Worm (Caenorhabditis elegans) whole organism, L1 larva: ENCODE measurements around the gene D2024.5.

Experiments
- C04F5.9 ChIP-seq: sonication (generic microtip); optimal IDR thresholded peaks from 2 replicates; lab custom pipeline; 2016; ENCODE audit warnings: missing genetic modification characterization, missing compliant biosample characterization
- C16A3.4 ChIP-seq: fragments of 150-350 bp; optimal IDR thresholded peaks from 2 replicates; lab custom pipeline; 2014; ENCODE audit warnings: missing biosample characterization, missing genetic modification characterization
- Y116A8C.19 ChIP-seq: sonication (generic microtip); optimal IDR thresholded peaks from 2 replicates; lab custom pipeline; 2016; ENCODE audit warnings: missing compliant biosample characterization, missing genetic modification characterization, borderline replicate concordance
- aha-1 ChIP-seq: fragments of 150-350 bp; optimal IDR thresholded peaks from 2 replicates; lab custom pipeline; 2014; ENCODE audit warnings: missing biosample characterization, missing genetic modification characterization
- alr-1 ChIP-seq: fragments of 200-800 bp; sonication (Bioruptor generic); optimal IDR thresholded peaks from 2 replicates; lab custom pipeline; 2018; ENCODE audit warnings: borderline replicate concordance, mild to moderate bottlenecking, missing genetic modification characterization, missing compliant biosample characterization
- ama-1 ChIP-seq: fragments of 150-350 bp; optimal IDR thresholded peaks from 2 replicates; lab custom pipeline; 2014
- blmp-1 ChIP-seq: fragments of 150-350 bp; optimal IDR thresholded peaks from 2 replicates; lab custom pipeline; 2014; ENCODE audit warnings: missing biosample characterization, missing genetic modification characterization
- ceh-8 ChIP-seq: fragments of 200-800 bp; sonication (Bioruptor generic); optimal IDR thresholded peaks from 2 replicates; lab custom pipeline; 2018; ENCODE audit warnings: mild to moderate bottlenecking, missing genetic modification characterization, moderate library complexity, missing compliant biosample characterization
- ceh-82 ChIP-seq, 3 experiments: fragments of 150-350 bp in 1 of 3; sonication (generic microtip) in 2 of 3; optimal IDR thresholded peaks; 2 replicates each; lab custom pipeline; 2014 to 2017; ENCODE audit warnings: missing biosample characterization in 3 of 3, missing genetic modification characterization in 3 of 3
- ceh-88 ChIP-seq: fragments of 200-800 bp; sonication (Bioruptor generic); IDR thresholded peaks from 2 replicates; pipeline ENCODE4 v1.3.6; 2022; ENCODE audit warnings: missing genetic modification characterization, missing compliant biosample characterization
- ces-1 ChIP-seq: fragments of 150-350 bp; optimal IDR thresholded peaks from 2 replicates; lab custom pipeline; 2014; ENCODE audit warnings: missing biosample characterization, missing genetic modification reagents, missing genetic modification characterization
- dpl-1 ChIP-seq, 3 experiments: fragments of 150-350 bp in 2 of 3; sonication (generic microtip) in 1 of 3; optimal IDR thresholded peaks; 2 replicates each; lab custom pipeline; 2014 to 2017; ENCODE audit warnings: missing biosample characterization in 3 of 3, missing genetic modification characterization in 3 of 3, missing genetic modification reagents in 3 of 3
- efl-1 ChIP-seq, 4 experiments: fragments of 150-350 bp; optimal IDR thresholded peaks in 3 of 4; peaks in 1 of 4; 1 replicate in 1 of 4; 2 replicates in 3 of 4; lab custom pipeline; 2014; ENCODE audit warnings: missing biosample characterization in 2 of 4, missing genetic modification characterization in 2 of 4, missing genetic modification reagents in 2 of 4
- efl-3 ChIP-seq: fragments of 200-800 bp; sonication (Bioruptor generic); optimal IDR thresholded peaks from 2 replicates; lab custom pipeline; 2018; ENCODE audit warnings: mild to moderate bottlenecking, missing genetic modification characterization, missing compliant biosample characterization
- egl-13 ChIP-seq: sonication (generic microtip); optimal IDR thresholded peaks from 2 replicates; lab custom pipeline; 2016; ENCODE audit warnings: missing genotype, missing genetic modification reagents, missing genetic modification characterization, missing compliant biosample characterization
- elt-2 ChIP-seq: sonication (generic microtip); optimal IDR thresholded peaks from 2 replicates; lab custom pipeline; 2016; ENCODE audit warnings: missing genetic modification characterization, mild to moderate bottlenecking, inconsistent platforms, missing compliant biosample characterization, missing genetic modification reagents
- elt-3 ChIP-seq, 6 experiments: fragments of 150-350 bp in 1 of 6; sonication (generic microtip); optimal IDR thresholded peaks; 2 replicates each; lab custom pipeline; 2017 to 2018; ENCODE audit warnings: missing biosample characterization in 6 of 6, missing genetic modification characterization in 6 of 6, inconsistent platforms in 1 of 6
- ets-5 ChIP-seq: fragments of 200-800 bp; sonication (Bioruptor generic); IDR thresholded peaks from 2 replicates; pipeline ENCODE4 v1.3.6; 2022; ENCODE audit warnings: missing genetic modification characterization, missing compliant biosample characterization
- fkh-10 ChIP-seq: sonication (generic microtip); optimal IDR thresholded peaks from 2 replicates; lab custom pipeline; 2017; ENCODE audit warnings: missing biosample characterization, missing genetic modification reagents, missing genetic modification characterization
- fkh-8 ChIP-seq: sonication (generic microtip); optimal IDR thresholded peaks from 2 replicates; lab custom pipeline; 2016; ENCODE audit warnings: mild to moderate bottlenecking, missing genetic modification characterization, missing compliant biosample characterization
- hlh-17 ChIP-seq: fragments of 200-800 bp; sonication (Bioruptor generic); optimal IDR thresholded peaks from 2 replicates; lab custom pipeline; 2018; ENCODE audit warnings: missing genetic modification characterization, mild to moderate bottlenecking, missing compliant biosample characterization, moderate library complexity, borderline replicate concordance
- hpl-2 ChIP-seq: fragments of 150-350 bp; optimal IDR thresholded peaks from 2 replicates; lab custom pipeline; 2014; ENCODE audit warnings: missing biosample characterization, missing genetic modification reagents, missing genetic modification characterization
- irx-1 ChIP-seq: sonication (generic microtip); optimal IDR thresholded peaks from 2 replicates; lab custom pipeline; 2016; ENCODE audit warnings: missing genetic modification characterization, missing compliant biosample characterization
- isw-1 ChIP-seq: fragments of 200-800 bp; sonication (Bioruptor generic); IDR thresholded peaks from 2 replicates; pipeline ENCODE4 v1.3.6; 2022; ENCODE audit warnings: missing genetic modification characterization, missing compliant biosample characterization
- jun-1 ChIP-seq: fragments of 150-350 bp; optimal IDR thresholded peaks from 2 replicates; lab custom pipeline; 2014; ENCODE audit warnings: missing biosample characterization, missing genetic modification reagents, missing genetic modification characterization
- lin-14 ChIP-seq: fragments of 200-800 bp; sonication (Bioruptor generic); optimal IDR thresholded peaks from 2 replicates; lab custom pipeline; 2018; ENCODE audit warnings: mild to moderate bottlenecking, missing genetic modification characterization, moderate library complexity, missing compliant biosample characterization
- lin-35 ChIP-seq, 2 experiments: fragments of 150-350 bp; optimal IDR thresholded peaks; 2 replicates each; lab custom pipeline; 2014; ENCODE audit warnings: missing biosample characterization in 2 of 2, missing genetic modification characterization in 2 of 2, missing genetic modification reagents in 2 of 2
- mep-1 ChIP-seq: fragments of 150-350 bp; optimal IDR thresholded peaks from 2 replicates; lab custom pipeline; 2014; ENCODE audit warnings: missing biosample characterization, missing genetic modification characterization
- nhr-12 ChIP-seq: sonication (generic microtip); optimal IDR thresholded peaks from 2 replicates; lab custom pipeline; 2017; ENCODE audit warnings: missing biosample characterization, missing genetic modification characterization
- nhr-19 ChIP-seq: fragments of 200-800 bp; sonication (Bioruptor generic); conservative IDR thresholded peaks from 2 replicates; pipeline ENCODE4 v1.3.6; 2022; ENCODE audit warnings: missing genetic modification characterization, missing compliant biosample characterization
- nhr-20 ChIP-seq: sonication (generic microtip); optimal IDR thresholded peaks from 2 replicates; lab custom pipeline; 2016; ENCODE audit warnings: mild to moderate bottlenecking, missing genetic modification characterization, missing compliant biosample characterization
- nhr-237 ChIP-seq: fragments of 150-350 bp; optimal IDR thresholded peaks from 2 replicates; lab custom pipeline; 2014; ENCODE audit warnings: missing biosample characterization, missing genetic modification characterization
- nhr-28 ChIP-seq: fragments of 150-350 bp; optimal IDR thresholded peaks from 2 replicates; lab custom pipeline; 2014; ENCODE audit warnings: missing biosample characterization, missing genetic modification characterization
- nhr-71 ChIP-seq: sonication (generic microtip); optimal IDR thresholded peaks from 2 replicates; lab custom pipeline; 2016; ENCODE audit warnings: mild to moderate bottlenecking, missing genetic modification characterization, moderate library complexity, missing compliant biosample characterization
- nhr-77 ChIP-seq: fragments of 150-350 bp; optimal IDR thresholded peaks from 2 replicates; lab custom pipeline; 2014; ENCODE audit warnings: missing biosample characterization, missing genetic modification characterization
- nhr-84 ChIP-seq: sonication (generic microtip); optimal IDR thresholded peaks from 2 replicates; lab custom pipeline; 2017; ENCODE audit warnings: missing biosample characterization, missing genetic modification characterization
- nhr-90 ChIP-seq: sonication (generic microtip); optimal IDR thresholded peaks from 2 replicates; lab custom pipeline; 2016; ENCODE audit warnings: mild to moderate bottlenecking, missing genetic modification characterization, missing compliant biosample characterization; ENCODE audit not compliant: poor library complexity
- pax-3 ChIP-seq: fragments of 200-800 bp; sonication (Bioruptor generic); optimal IDR thresholded peaks from 2 replicates; lab custom pipeline; 2018; ENCODE audit warnings: mild to moderate bottlenecking, missing genetic modification characterization, moderate library complexity, missing compliant biosample characterization
- pqm-1 ChIP-seq: sonication (generic microtip); optimal IDR thresholded peaks from 3 replicates; lab custom pipeline; 2017; ENCODE audit warnings: missing biosample characterization, missing genetic modification characterization
- snu-23 ChIP-seq: sonication (generic microtip); optimal IDR thresholded peaks from 2 replicates; lab custom pipeline; 2016; ENCODE audit warnings: missing genetic modification characterization, missing compliant biosample characterization
- tbx-2 ChIP-seq: sonication (generic microtip); optimal IDR thresholded peaks from 2 replicates; lab custom pipeline; 2016; ENCODE audit warnings: missing genetic modification characterization, missing compliant biosample characterization
- tlp-1 ChIP-seq: fragments of 150-350 bp; optimal IDR thresholded peaks from 2 replicates; lab custom pipeline; 2014; ENCODE audit warnings: missing biosample characterization, missing genetic modification characterization
- unc-130 ChIP-seq: fragments of 150-350 bp; optimal IDR thresholded peaks from 2 replicates; lab custom pipeline; 2017; ENCODE audit warnings: missing biosample characterization, missing genetic modification characterization, inconsistent platforms
- unc-86 ChIP-seq: sonication (generic microtip); optimal IDR thresholded peaks from 2 replicates; lab custom pipeline; 2016; ENCODE audit warnings: missing genetic modification characterization, missing compliant biosample characterization
- vab-15 ChIP-seq: sonication (generic microtip); optimal IDR thresholded peaks from 2 replicates; lab custom pipeline; 2017; ENCODE audit warnings: missing genotype, mild to moderate bottlenecking, missing genetic modification characterization, missing compliant biosample characterization
- xbp-1 ChIP-seq: sonication (generic microtip); optimal IDR thresholded peaks from 2 replicates; lab custom pipeline; 2016; ENCODE audit warnings: missing genetic modification characterization, missing compliant biosample characterization
- ztf-11 ChIP-seq, 2 experiments: sonication (generic microtip); optimal IDR thresholded peaks; 2 replicates each; lab custom pipeline; 2016 to 2017; ENCODE audit warnings: missing genetic modification characterization in 2 of 2, missing biosample characterization in 1 of 2, missing compliant biosample characterization in 1 of 2

Gene D2024.5

ce11 chrIV:7196853-7197252 lies 31.3 kb downstream of the D2024.5 start, which contains the start of gene unc-8:
Gene unc-8, plus strand, starts transcription at chrIV:7197153.
- TF ChIP-seq dpl-1 (GFP tag; optimal IDR thresholded peaks at IDR 0.05; lab: Kevin White, UChicago) (no peak), pqm-1 (no peak), nhr-237 (tag; lab: Kevin White, UChicago) (no peak), nhr-28 (tag; lab: Kevin White, UChicago) (no peak), C04F5.9 (tag; lab: Kevin White, UChicago) (no peak), tbx-2 (tag; lab: Kevin White, UChicago) (no peak), fkh-8 (tag; lab: Kevin White, UChicago) (no peak), snu-23 (GFP tag; lab: Kevin White, UChicago) (no peak), hpl-2 (no peak), fkh-10 (no peak), irx-1 (tag; lab: Kevin White, UChicago) (no peak), Y116A8C.19 (no peak), nhr-19 (no peak), vab-15 (tag; lab: Kevin White, UChicago) (no peak), alr-1 (no peak), unc-86 (tag; lab: Kevin White, UChicago) (no peak), aha-1 (tag; lab: Kevin White, UChicago) (no peak), mep-1 (tag; lab: Kevin White, UChicago) (no peak)

- TF ChIP-seq egl-13 (tag; lab: Kevin White, UChicago) (no peak), ceh-82 (tag; optimal IDR thresholded peaks at IDR 0.05; lab: Kevin White, UChicago) (no peak), pax-3 (no peak), xbp-1 (no peak), tlp-1 (no peak), nhr-12 (tag; lab: Kevin White, UChicago) (no peak), efl-3 (no peak), ama-1 (lab: Kevin White, UChicago) (no peak), ztf-11 (tag; optimal IDR thresholded peaks at IDR 0.05; lab: Kevin White, UChicago) (no peak), vab-15 (tag; lab: Kevin White, UChicago) (no peak)
- TF ChIP-seq, all 84 proteins: peak for 0
These were observed 32.4 kb downstream of the D2024.5 start, which contains the start of gene best-16 for ce11 chrIV:7195734-7196133. Gene best-16, minus strand, starts transcription at chrIV:7195834.

ce11 chrIV:7191745-7192144 lies 36.4 kb downstream of the D2024.5 start, which contains the start of gene R13A1.5:
Gene R13A1.5, minus strand, starts transcription at chrIV:7191845.
- TF ChIP-seq efl-1 (optimal IDR thresholded peaks at IDR 0.05; lab: Kevin White, UChicago), result no peak
- peak in 1 of 2 experiments; percentile 67 for TF ChIP-seq efl-1 (GFP tag; optimal IDR thresholded peaks at IDR 0.05 in 1 of 2; lab: Kevin White, UChicago)
- no peak for TF ChIP-seq elt-3 (tag; optimal IDR thresholded peaks at IDR 0.05; lab: Kevin White, UChicago)
- TF ChIP-seq ces-1, result no peak
- TF ChIP-seq ets-5, result no peak

ce11 chrIV:7190409-7190808 lies 37.7 kb downstream of the D2024.5 start:
- TF ChIP-seq nhr-12 (tag; lab: Kevin White, UChicago) (no peak), nhr-20 (peak; percentile 38), elt-3 (tag; optimal IDR thresholded peaks at IDR 0.05; lab: Kevin White, UChicago) (peak in 3 of 6 experiments; percentile 6 to 73 (median 56)), jun-1 (peak; percentile 49), blmp-1 (tag; lab: Kevin White, UChicago) (peak; percentile 22), unc-130 (tag; lab: Kevin White, UChicago) (no peak), ztf-11 (tag; optimal IDR thresholded peaks at IDR 0.05; lab: Kevin White, UChicago) (no peak), nhr-71 (tag; lab: Kevin White, UChicago) (peak; percentile 69), nhr-84 (tag; lab: Kevin White, UChicago) (no peak), ceh-8 (GFP tag; lab: Kevin White, UChicago) (no peak), aha-1 (tag; lab: Kevin White, UChicago) (no peak), elt-2 (tag; lab: Kevin White, UChicago) (peak; percentile 89), mep-1 (tag; lab: Kevin White, UChicago) (no peak), nhr-77 (no peak), lin-35 (GFP tag; optimal IDR thresholded peaks at IDR 0.05; lab: Kevin White, UChicago) (peak in 1 of 2 experiments; percentile 28), hlh-17 (GFP tag; lab: Kevin White, UChicago) (no peak), isw-1 (GFP tag; lab: Robert Waterston, UW) (no peak), ceh-88 (GFP tag; lab: Robert Waterston, UW) (no peak), lin-14 (GFP tag; lab: Kevin White, UChicago) (peak; percentile 56), nhr-90 (tag; lab: Kevin White, UChicago) (peak; percentile 27), C16A3.4 (tag; lab: Kevin White, UChicago) (no peak)
- TF ChIP-seq, all 84 proteins: peak for 9
